Worm (Caenorhabditis elegans): ENCODE results near the gene vit-3.

The vit-3 gene

DNA sequence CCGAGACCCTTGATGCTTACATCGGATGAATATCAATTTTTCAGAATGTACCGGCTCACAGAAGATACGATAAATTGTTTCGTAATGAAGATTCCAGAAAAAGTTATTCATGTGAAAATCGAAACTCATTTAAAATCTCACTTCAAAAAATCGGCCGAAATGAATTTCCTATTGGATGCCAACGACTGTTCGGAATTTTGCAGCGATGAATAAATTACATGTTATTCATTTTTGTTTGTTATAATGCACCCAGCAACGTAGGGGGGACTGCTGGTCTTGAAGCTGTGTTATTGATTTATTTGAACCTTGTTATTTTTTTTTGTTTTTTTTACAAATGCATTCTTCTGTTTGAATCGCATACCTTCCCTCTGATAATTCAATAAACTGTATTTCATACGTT, 5.5 kb downstream of the vit-3 start:
- TF ChIP-seq ref-1 (GFP tag; conservative IDR thresholded peaks at IDR 0.05) (no peak), flt-1 (GFP tag; IDR thresholded peaks at IDR 0.05) (no peak), cog-1 (tag; optimal IDR thresholded peaks at IDR 0.05) (no peak), tab-1 (GFP tag; IDR thresholded peaks at IDR 0.05) (no peak), ztf-23 (GFP tag; IDR thresholded peaks at IDR 0.05) (no peak), T22C8.4 (GFP tag; IDR thresholded peaks at IDR 0.05) (no peak), ztf-29 (GFP tag; IDR thresholded peaks at IDR 0.05) (no peak), klf-2 (GFP tag; conservative IDR thresholded peaks at IDR 0.05) (no peak), med-1 (GFP tag; optimal IDR thresholded peaks at IDR 0.05; ENCODE audit: insufficient read depth) (no peak)

DNA sequence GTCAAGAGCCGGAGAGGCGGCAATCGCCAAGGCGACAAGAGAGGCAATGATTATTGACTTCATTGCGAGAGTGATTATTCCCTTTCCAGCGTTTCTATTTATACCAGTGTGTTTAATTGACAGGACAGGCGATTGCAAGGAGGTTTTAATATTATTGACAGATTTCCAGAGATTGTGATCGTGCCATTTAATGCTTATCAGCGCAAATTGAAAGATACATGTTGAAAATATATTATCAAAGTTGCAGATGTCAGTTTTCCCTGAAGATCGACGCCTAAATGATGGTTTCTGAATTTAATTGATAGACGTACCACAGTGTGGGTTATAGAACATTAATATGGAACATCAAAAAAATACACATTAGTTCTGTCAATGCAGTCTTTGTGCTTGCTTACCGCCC, 8.4 kb downstream of the vit-3 start, which contains the start of gene vit-4:
TSS of gene vit-4 (minus strand) at position 63 of the 400 bp plus-strand sequence.
- no peak for TF ChIP-seq ztf-29 (GFP tag; IDR thresholded peaks at IDR 0.05)
- no peak for TF ChIP-seq ref-1 (GFP tag; conservative IDR thresholded peaks at IDR 0.05)
- TF ChIP-seq flt-1 (GFP tag; IDR thresholded peaks at IDR 0.05): no peak
- TF ChIP-seq klf-2 (GFP tag; conservative IDR thresholded peaks at IDR 0.05): no peak
- no peak for TF ChIP-seq T22C8.4 (GFP tag; IDR thresholded peaks at IDR 0.05)
- no peak for TF ChIP-seq cog-1 (tag; optimal IDR thresholded peaks at IDR 0.05)
- no peak for TF ChIP-seq tab-1 (GFP tag; IDR thresholded peaks at IDR 0.05)
- no peak for TF ChIP-seq ztf-23 (GFP tag; IDR thresholded peaks at IDR 0.05)
- no peak for TF ChIP-seq med-1 (GFP tag; optimal IDR thresholded peaks at IDR 0.05; ENCODE audit: insufficient read depth)

DNA sequence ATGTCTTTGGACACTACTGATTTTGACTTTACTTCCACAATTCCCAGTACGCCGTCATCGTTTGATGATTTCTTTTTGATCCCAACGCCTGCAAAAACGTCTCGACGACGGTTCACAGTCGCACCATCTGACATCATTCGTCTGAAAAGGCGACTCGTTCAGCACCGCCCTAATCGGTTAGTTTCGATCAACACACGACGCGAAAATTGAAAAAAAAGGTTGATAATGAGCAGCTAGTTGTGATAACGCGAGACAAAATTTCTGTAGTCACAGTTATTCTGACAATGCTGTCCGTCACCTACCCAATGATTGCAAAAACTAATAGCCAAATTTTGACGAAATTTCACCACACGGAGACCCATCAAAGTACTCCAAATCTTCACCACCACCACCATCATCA, 16.4 kb downstream of the vit-3 start:
- TF ChIP-seq flt-1 (GFP tag; IDR thresholded peaks at IDR 0.05) (no peak), T22C8.4 (GFP tag; IDR thresholded peaks at IDR 0.05) (no peak), cog-1 (tag; optimal IDR thresholded peaks at IDR 0.05) (no peak), ztf-29 (GFP tag; IDR thresholded peaks at IDR 0.05) (no peak), med-1 (GFP tag; optimal IDR thresholded peaks at IDR 0.05; ENCODE audit: insufficient read depth) (no peak), klf-2 (GFP tag; conservative IDR thresholded peaks at IDR 0.05) (no peak), tab-1 (GFP tag; IDR thresholded peaks at IDR 0.05) (no peak), ztf-23 (GFP tag; IDR thresholded peaks at IDR 0.05) (no peak), ref-1 (GFP tag; conservative IDR thresholded peaks at IDR 0.05) (no peak)

DNA sequence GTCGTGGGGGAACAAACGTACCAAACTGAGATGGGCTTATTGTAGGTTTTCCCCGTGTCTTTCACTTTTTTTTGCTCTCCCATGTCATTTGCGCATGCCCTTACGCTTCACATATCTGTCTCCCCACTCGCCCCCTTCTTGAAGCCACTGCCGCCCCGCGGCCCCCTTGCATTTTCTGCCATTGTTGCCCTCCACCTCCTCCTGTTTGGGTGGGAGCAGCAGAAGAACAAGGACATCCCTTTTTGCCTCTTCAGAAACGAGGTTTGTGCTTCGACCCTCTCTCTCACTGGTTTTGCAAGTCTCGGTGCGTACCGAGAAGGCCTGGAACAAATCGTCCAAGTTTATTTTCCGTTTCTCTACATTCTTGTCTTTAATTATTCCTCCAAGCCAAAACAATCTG, 18.2 kb downstream of the vit-3 start:
- TF ChIP-seq klf-2 (GFP tag; conservative IDR thresholded peaks at IDR 0.05): no peak
- no peak for TF ChIP-seq ztf-29 (GFP tag; IDR thresholded peaks at IDR 0.05)
- no peak for TF ChIP-seq med-1 (GFP tag; optimal IDR thresholded peaks at IDR 0.05; ENCODE audit: insufficient read depth)
- TF ChIP-seq tab-1 (GFP tag; IDR thresholded peaks at IDR 0.05): no peak
- no peak for TF ChIP-seq ztf-23 (GFP tag; IDR thresholded peaks at IDR 0.05)
- no peak for TF ChIP-seq flt-1 (GFP tag; IDR thresholded peaks at IDR 0.05)
- no peak for TF ChIP-seq cog-1 (tag; optimal IDR thresholded peaks at IDR 0.05)
- TF ChIP-seq ref-1 (GFP tag; conservative IDR thresholded peaks at IDR 0.05): no peak
- no peak for TF ChIP-seq T22C8.4 (GFP tag; IDR thresholded peaks at IDR 0.05)

DNA sequence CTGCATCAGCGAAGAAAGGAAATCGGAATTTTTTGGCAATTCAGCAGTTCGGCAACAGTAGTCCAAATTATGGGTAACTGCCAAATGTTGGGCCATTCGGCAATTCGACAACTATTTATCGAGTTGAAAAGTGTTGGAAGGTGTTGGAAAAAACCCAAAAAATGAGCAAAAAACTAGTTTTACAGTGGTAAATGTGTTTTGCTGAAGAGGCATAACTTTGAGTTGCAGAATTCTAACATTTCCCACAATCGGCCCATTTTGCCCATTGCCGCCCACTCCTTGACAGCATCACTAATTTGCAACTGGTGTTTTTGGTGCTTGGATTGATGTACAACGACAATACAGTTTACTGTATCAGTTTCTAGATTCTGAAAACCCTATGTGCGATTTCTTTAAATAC, 18.7 kb downstream of the vit-3 start:
- TF ChIP-seq cog-1 (tag; optimal IDR thresholded peaks at IDR 0.05): no peak
- TF ChIP-seq ztf-23 (GFP tag; IDR thresholded peaks at IDR 0.05): no peak
- TF ChIP-seq flt-1 (GFP tag; IDR thresholded peaks at IDR 0.05): no peak
- no peak for TF ChIP-seq klf-2 (GFP tag; conservative IDR thresholded peaks at IDR 0.05)
- no peak for TF ChIP-seq tab-1 (GFP tag; IDR thresholded peaks at IDR 0.05)
- no peak for TF ChIP-seq T22C8.4 (GFP tag; IDR thresholded peaks at IDR 0.05)
- TF ChIP-seq med-1 (GFP tag; optimal IDR thresholded peaks at IDR 0.05; ENCODE audit: insufficient read depth): no peak
- TF ChIP-seq ref-1 (GFP tag; conservative IDR thresholded peaks at IDR 0.05): no peak

DNA sequence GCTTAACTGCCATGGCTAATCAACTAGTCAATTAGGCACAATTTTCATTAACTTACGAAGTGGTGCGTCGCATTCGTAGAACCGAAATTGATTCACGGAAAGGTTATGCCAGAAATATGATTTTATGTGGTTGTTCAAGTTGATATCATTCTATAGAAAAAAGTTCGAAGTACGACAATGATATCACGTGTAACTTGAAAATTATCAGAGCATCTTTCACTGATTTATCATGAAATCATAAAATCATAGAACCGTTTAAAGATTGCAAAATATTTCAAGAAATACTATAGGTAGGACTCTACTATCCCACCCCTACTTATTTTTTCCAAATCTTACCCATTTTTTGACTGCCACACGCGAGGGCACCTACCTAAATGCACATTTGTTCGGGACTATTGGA, 19.4 kb downstream of the vit-3 start:
- no peak for TF ChIP-seq cog-1 (tag; optimal IDR thresholded peaks at IDR 0.05)
- TF ChIP-seq klf-2 (GFP tag; conservative IDR thresholded peaks at IDR 0.05): no peak
- no peak for TF ChIP-seq flt-1 (GFP tag; IDR thresholded peaks at IDR 0.05)
- no peak for TF ChIP-seq ztf-29 (GFP tag; IDR thresholded peaks at IDR 0.05)
- TF ChIP-seq ztf-23 (GFP tag; IDR thresholded peaks at IDR 0.05): no peak
- no peak for TF ChIP-seq tab-1 (GFP tag; IDR thresholded peaks at IDR 0.05)
- no peak for TF ChIP-seq T22C8.4 (GFP tag; IDR thresholded peaks at IDR 0.05)
- TF ChIP-seq ref-1 (GFP tag; conservative IDR thresholded peaks at IDR 0.05): no peak
- no peak for TF ChIP-seq med-1 (GFP tag; optimal IDR thresholded peaks at IDR 0.05; ENCODE audit: insufficient read depth)

DNA sequence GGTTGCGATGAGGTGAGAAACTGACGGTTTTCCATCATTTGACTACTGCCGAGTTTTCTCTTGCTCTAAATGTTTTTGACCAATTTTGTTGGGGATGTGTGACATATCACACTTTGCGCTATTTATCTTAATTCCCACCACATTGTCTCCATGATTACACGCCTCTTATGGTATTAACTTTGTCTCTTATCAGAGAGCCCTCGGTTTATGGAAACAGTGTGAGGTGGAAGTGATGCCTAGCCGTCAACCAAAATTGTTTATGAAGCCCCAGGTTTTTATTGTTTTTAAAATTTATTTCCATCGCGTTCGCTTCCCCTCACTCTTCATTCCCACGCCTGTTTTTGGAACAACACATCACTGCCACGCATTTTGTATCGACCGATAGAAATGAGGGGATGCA, 21.2 kb downstream of the vit-3 start:
- no peak for TF ChIP-seq ref-1 (GFP tag; conservative IDR thresholded peaks at IDR 0.05)
- no peak for TF ChIP-seq flt-1 (GFP tag; IDR thresholded peaks at IDR 0.05)
- TF ChIP-seq cog-1 (tag; optimal IDR thresholded peaks at IDR 0.05): no peak
- TF ChIP-seq med-1 (GFP tag; optimal IDR thresholded peaks at IDR 0.05; ENCODE audit: insufficient read depth): no peak
- no peak for TF ChIP-seq klf-2 (GFP tag; conservative IDR thresholded peaks at IDR 0.05)
- TF ChIP-seq tab-1 (GFP tag; IDR thresholded peaks at IDR 0.05): no peak
- TF ChIP-seq T22C8.4 (GFP tag; IDR thresholded peaks at IDR 0.05): no peak
- no peak for TF ChIP-seq ztf-29 (GFP tag; IDR thresholded peaks at IDR 0.05)
- TF ChIP-seq ztf-23 (GFP tag; IDR thresholded peaks at IDR 0.05): no peak

DNA sequence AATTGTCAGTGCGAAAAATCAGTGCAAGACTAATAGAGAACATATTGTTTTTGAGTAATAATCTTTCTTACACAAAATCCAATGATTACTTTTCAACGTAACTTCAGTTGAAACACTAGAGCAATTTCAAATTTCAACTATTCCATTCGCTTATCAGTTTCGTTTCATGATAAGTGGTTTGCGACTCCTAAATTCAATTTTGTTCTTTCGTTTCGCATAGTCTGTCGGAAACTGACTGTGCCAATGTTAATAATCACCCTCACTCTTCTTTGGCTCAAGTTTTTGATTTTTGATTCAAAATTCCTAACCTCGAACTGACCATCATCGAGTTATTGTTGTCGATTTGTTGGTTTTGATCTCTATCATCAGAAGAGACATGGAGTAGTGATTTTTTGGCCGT, 23.6 kb downstream of the vit-3 start:
- TF ChIP-seq tab-1 (GFP tag; IDR thresholded peaks at IDR 0.05): no peak
- no peak for TF ChIP-seq ztf-29 (GFP tag; IDR thresholded peaks at IDR 0.05)
- no peak for TF ChIP-seq ztf-23 (GFP tag; IDR thresholded peaks at IDR 0.05)
- no peak for TF ChIP-seq ref-1 (GFP tag; conservative IDR thresholded peaks at IDR 0.05)
- no peak for TF ChIP-seq T22C8.4 (GFP tag; IDR thresholded peaks at IDR 0.05)
- no peak for TF ChIP-seq med-1 (GFP tag; optimal IDR thresholded peaks at IDR 0.05; ENCODE audit: insufficient read depth)
- TF ChIP-seq cog-1 (tag; optimal IDR thresholded peaks at IDR 0.05): no peak
- no peak for TF ChIP-seq flt-1 (GFP tag; IDR thresholded peaks at IDR 0.05)
- no peak for TF ChIP-seq klf-2 (GFP tag; conservative IDR thresholded peaks at IDR 0.05)

DNA sequence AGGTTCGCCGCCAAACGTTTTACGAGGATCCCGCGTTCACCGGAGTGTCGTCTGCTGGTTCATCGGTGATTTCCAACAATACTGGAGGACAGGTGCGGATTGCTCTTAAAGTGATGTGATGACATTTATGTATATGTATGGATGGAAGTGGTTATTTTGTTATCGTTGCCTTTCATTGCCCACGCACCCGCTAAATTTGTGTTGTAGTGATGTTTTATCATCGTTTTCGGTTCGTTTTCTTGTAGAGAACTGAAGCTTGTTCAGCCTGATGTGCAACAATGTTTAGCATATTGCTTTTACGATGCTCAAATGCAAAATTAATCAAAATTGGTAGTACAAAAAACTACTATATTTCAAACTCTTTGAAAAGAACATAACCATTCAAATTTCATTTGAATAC, 24.5 kb downstream of the vit-3 start:
- no peak for TF ChIP-seq klf-2 (GFP tag; conservative IDR thresholded peaks at IDR 0.05)
- no peak for TF ChIP-seq flt-1 (GFP tag; IDR thresholded peaks at IDR 0.05)

DNA sequence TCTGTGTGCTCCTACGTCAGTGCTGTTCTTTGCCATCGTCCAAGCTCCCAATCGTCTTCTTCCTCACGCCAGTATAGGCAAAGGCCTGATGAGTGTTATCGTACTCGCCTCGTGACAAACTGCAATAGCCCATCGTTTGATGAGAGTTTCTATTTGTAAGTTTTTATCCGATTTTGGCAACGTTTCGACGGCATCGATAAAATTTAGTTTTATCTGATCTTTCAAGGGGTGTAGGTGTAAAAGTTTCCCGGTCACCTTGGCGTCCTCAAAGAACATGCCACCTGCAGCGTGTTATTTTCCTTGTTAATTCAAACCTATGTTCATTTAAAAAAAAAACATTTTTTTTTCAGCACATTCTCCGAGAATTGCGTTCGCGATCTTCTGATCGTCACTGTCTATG, 25.3 kb downstream of the vit-3 start:
- TF ChIP-seq ztf-23 (GFP tag; IDR thresholded peaks at IDR 0.05): no peak
- no peak for TF ChIP-seq ref-1 (GFP tag; conservative IDR thresholded peaks at IDR 0.05)
- TF ChIP-seq med-1 (GFP tag; optimal IDR thresholded peaks at IDR 0.05; ENCODE audit: insufficient read depth): no peak
- TF ChIP-seq ztf-29 (GFP tag; IDR thresholded peaks at IDR 0.05): no peak
